Fruit fly (Drosophila melanogaster): ENCODE measurements around the gene CG32448.
A peak's percentile ranks its signal among the peaks of the same experiment; 100 is the strongest.

The CG32448 gene

dm6 chr3L:21832203-21833160 lies 4.2 kb upstream of the CG32448 start, which contains the start of the genes CG7148 and Nopp140 (continued):
- TF ChIP-seq CG8119 (GFP tag; IDR thresholded peaks at IDR 0.05): 0 out of 3 replicates have a peak, but pooled peaks have one; percentile 45
- TF ChIP-seq Blimp-1 (GFP tag; optimal IDR thresholded peaks at IDR 0.05): no peak
- peak; percentile 38; the same call in 1 of the 2 replicates for TF ChIP-seq CG15336 (GFP tag; IDR thresholded peaks at IDR 0.05)
- TF ChIP-seq fd59A (GFP tag; optimal IDR thresholded peaks at IDR 0.05): no peak
- TF ChIP-seq CG32006 (GFP tag; optimal IDR thresholded peaks at IDR 0.05): no peak
- no peak for TF ChIP-seq Sox102F (GFP tag; optimal IDR thresholded peaks at IDR 0.05)
- TF ChIP-seq Hr38 (GFP tag; optimal IDR thresholded peaks at IDR 0.05): no peak
- TF ChIP-seq CG6276 (GFP tag; optimal IDR thresholded peaks at IDR 0.05): no peak
- TF ChIP-seq CG3919 (GFP tag; optimal IDR thresholded peaks at IDR 0.05): peak; percentile 74
- TF ChIP-seq OdsH (GFP tag; optimal IDR thresholded peaks at IDR 0.05): peak; percentile 60

- TF ChIP-seq eg (GFP tag; IDR thresholded peaks at IDR 0.05) (no peak), Hr38 (GFP tag; optimal IDR thresholded peaks at IDR 0.05) (no peak), Eip78C (GFP tag) (peak; percentile 21), ss (GFP tag; optimal IDR thresholded peaks at IDR 0.05) (no peak), vri (GFP tag; optimal IDR thresholded peaks at IDR 0.05) (no peak), CG6808 (GFP tag; optimal IDR thresholded peaks at IDR 0.05) (no peak)
Measured at dm6 chr3L:21830125-21830524, 1.8 kb upstream of the CG32448 start.

dm6 chr3L:21827130-21827529 lies 1.1 kb downstream of the CG32448 start:
- TF ChIP-seq CG34406 (GFP tag; optimal IDR thresholded peaks at IDR 0.05) (no peak), svp (GFP tag) (peak; percentile 95), acj6 (GFP tag; optimal IDR thresholded peaks at IDR 0.05) (no peak), CG31627 (GFP tag; optimal IDR thresholded peaks at IDR 0.05) (no peak)

- TF ChIP-seq Blimp-1 (GFP tag; optimal IDR thresholded peaks at IDR 0.05) (no peak), CG3919 (GFP tag; optimal IDR thresholded peaks at IDR 0.05) (peak; percentile 63), OdsH (GFP tag; optimal IDR thresholded peaks at IDR 0.05) (peak; percentile 30), Eip75B (GFP tag; optimal IDR thresholded peaks at IDR 0.05) (peak; percentile 38), CG15336 (GFP tag; IDR thresholded peaks at IDR 0.05) (peak; percentile 39; the same call in 1 of the 2 replicates), achi (GFP tag; optimal IDR thresholded peaks at IDR 0.05) (peak; percentile 1), CG8319 (GFP tag; optimal IDR thresholded peaks at IDR 0.05) (peak; percentile 99), svp (GFP tag) (peak; percentile 85), ss (GFP tag; optimal IDR thresholded peaks at IDR 0.05) (peak in 1 of 2 experiments; percentile 46), CG31627 (GFP tag; optimal IDR thresholded peaks at IDR 0.05) (peak; percentile 57), topi (GFP tag; optimal IDR thresholded peaks at IDR 0.05) (peak; percentile 51), CG1621 (tag; optimal IDR thresholded peaks at IDR 0.05) (peak; percentile 23), Eip78C (GFP tag) (peak; percentile 60), CG10669 (GFP tag; optimal IDR thresholded peaks at IDR 0.05) (no peak), CG7368 (GFP tag; optimal IDR thresholded peaks at IDR 0.05) (peak; percentile 12), Hr4 (GFP tag; optimal IDR thresholded peaks at IDR 0.05) (no peak), cyc (GFP tag; optimal IDR thresholded peaks at IDR 0.05) (peak; percentile 44), dsx (GFP tag; optimal IDR thresholded peaks at IDR 0.05; ENCODE audit: poor library complexity, severe bottlenecking) (peak; percentile 10), fkh (GFP tag; optimal IDR thresholded peaks at IDR 0.05) (no peak), Sox14 (GFP tag; optimal IDR thresholded peaks at IDR 0.05) (peak; percentile 85), CG3032 (tag; optimal IDR thresholded peaks at IDR 0.05) (peak; percentile 37), lz (GFP tag; optimal IDR thresholded peaks at IDR 0.05) (peak; percentile 60), CG6163 (GFP tag; IDR thresholded peaks at IDR 0.05) (no peak), esn (GFP tag; optimal IDR thresholded peaks at IDR 0.05) (peak; percentile 71), eg (GFP tag; IDR thresholded peaks at IDR 0.05) (no peak; the same call in 2 of the 3 replicates), CG6792 (GFP tag; optimal IDR thresholded peaks at IDR 0.05) (peak; percentile 32), Hr39 (GFP tag; optimal IDR thresholded peaks at IDR 0.05) (peak; percentile 34)
Measured at dm6 chr3L:21824725-21825353, 3.4 kb downstream of the CG32448 start, which contains the start of gene eIF2A. Gene eIF2A (plus strand): TSS chr3L:21824740.

All from whole organism, prepupa.